Fruit fly (Drosophila melanogaster): ENCODE measurements around the gene CG3386.

The CG3386 gene

DNA sequence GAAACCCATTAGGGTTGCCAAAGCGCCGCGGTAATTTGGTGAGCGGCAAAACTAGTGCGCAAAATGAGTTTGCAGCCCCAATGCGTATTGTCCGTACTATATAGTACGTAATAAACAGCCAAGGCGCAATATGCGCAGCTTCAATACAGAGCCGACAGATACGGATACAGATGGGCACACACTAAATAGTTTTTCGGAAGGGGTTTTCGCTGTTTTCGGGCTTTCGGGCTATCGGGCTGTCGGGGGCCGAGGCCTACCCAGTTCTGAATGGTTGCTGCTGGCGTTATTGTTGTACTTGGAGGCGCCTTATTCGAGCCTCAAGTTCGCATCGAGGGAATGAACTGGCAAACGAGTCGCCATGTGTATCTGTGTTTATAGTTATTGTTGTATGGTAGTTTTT lies 51.6 kb downstream of the CG3386 start (continued):
- TF ChIP-seq Aef1 (GFP tag; IDR thresholded peaks at IDR 0.05) (0 out of 3 replicates have a peak, but pooled peaks have one; percentile 21), C15 (GFP tag; IDR thresholded peaks at IDR 0.05) (0 out of 3 replicates have a peak, but pooled peaks have one; percentile 5), CG8359 (GFP tag; optimal IDR thresholded peaks at IDR 0.05; ENCODE audit: borderline replicate concordance) (no peak), prd (optimal IDR thresholded peaks at IDR 0.05) (no peak), prd (GFP tag; IDR thresholded peaks at IDR 0.05) (no peak), Dek (tag; optimal IDR thresholded peaks at IDR 0.05) (no peak), nerfin-2 (GFP tag; IDR thresholded peaks at IDR 0.05; ENCODE audit: partially characterized antibody) (no peak), CG4404 (GFP tag; IDR thresholded peaks at IDR 0.05) (no peak), CG12219 (GFP tag; optimal IDR thresholded peaks at IDR 0.05) (no peak), CG4360 (GFP tag; IDR thresholded peaks at IDR 0.05) (0 out of 2 replicates have a peak, but pooled peaks have one; percentile 17), lov (optimal IDR thresholded peaks at IDR 0.05) (no peak), lov (GFP tag; IDR thresholded peaks at IDR 0.05) (peak; percentile 24; the same call in 1 of the 3 replicates), CG2202 (tag; optimal IDR thresholded peaks at IDR 0.05) (no peak), CG9797 (GFP tag; optimal IDR thresholded peaks at IDR 0.05) (no peak), hth (optimal IDR thresholded peaks at IDR 0.05) (no peak), abd-A (tag; optimal IDR thresholded peaks at IDR 0.05) (peak; percentile 24), Hand (GFP tag; optimal IDR thresholded peaks at IDR 0.05) (peak; percentile 13), Bgb (GFP tag; IDR thresholded peaks at IDR 0.05; ENCODE audit: partially characterized antibody) (peak; percentile 39; the same call in 1 of the 2 replicates), CG8290 (GFP tag; optimal IDR thresholded peaks at IDR 0.05) (no peak), CG8290 (tag; optimal IDR thresholded peaks at IDR 0.05) (peak in 1 of 2 experiments; percentile 72), fd3F (GFP tag; optimal IDR thresholded peaks at IDR 0.05) (no peak), pros (GFP tag; optimal IDR thresholded peaks at IDR 0.05) (no peak), MTF-1 (GFP tag; optimal IDR thresholded peaks at IDR 0.05; ENCODE audit: borderline replicate concordance) (no peak), mirr (GFP tag; optimal IDR thresholded peaks at IDR 0.05) (peak; percentile 62), ash1 (GFP tag; optimal IDR thresholded peaks at IDR 0.05) (peak; percentile 5), vvl (GFP tag; IDR thresholded peaks at IDR 0.05) (no peak), B-H2 (GFP tag; optimal IDR thresholded peaks at IDR 0.05) (peak; percentile 67), CG16863 (GFP tag; optimal IDR thresholded peaks at IDR 0.05) (peak; percentile 9), h (optimal IDR thresholded peaks at IDR 0.05) (no peak), Sin3A (optimal IDR thresholded peaks at IDR 0.05) (no peak), sens (GFP tag) (peak; percentile 81), CG18599 (GFP tag; optimal IDR thresholded peaks at IDR 0.05) (peak; percentile 15), unc-4 (GFP tag; IDR thresholded peaks at IDR 0.05; ENCODE audit: partially characterized antibody) (no peak), CG12659 (GFP tag; optimal IDR thresholded peaks at IDR 0.05) (no peak), Chrac-16 (GFP tag; optimal IDR thresholded peaks at IDR 0.05) (no peak), ftz-f1 (GFP tag; optimal IDR thresholded peaks at IDR 0.05) (no peak), Fer3 (tag; optimal IDR thresholded peaks at IDR 0.05) (no peak), CG6683 (GFP tag; optimal IDR thresholded peaks at IDR 0.05) (no peak), CG18764 (GFP tag; optimal IDR thresholded peaks at IDR 0.05) (no peak), ranshi (GFP tag; IDR thresholded peaks at IDR 0.05) (no peak), chinmo (GFP tag; IDR thresholded peaks at IDR 0.05; ENCODE audit: partially characterized antibody) (peak; percentile 83), mld (GFP tag; IDR thresholded peaks at IDR 0.05; ENCODE audit: partially characterized antibody) (no peak), Hr39 (optimal IDR thresholded peaks at IDR 0.05) (no peak), bbx (GFP tag; IDR thresholded peaks at IDR 0.05; ENCODE audit: partially characterized antibody) (0 out of 2 replicates have a peak, but pooled peaks have one; percentile 28), lola (GFP tag; optimal IDR thresholded peaks at IDR 0.05) (no peak), CG10274 (GFP tag; optimal IDR thresholded peaks at IDR 0.05) (no peak), CG17912 (GFP tag; optimal IDR thresholded peaks at IDR 0.05) (no peak), Ssrp (tag; optimal IDR thresholded peaks at IDR 0.05) (no peak), sob (GFP tag; IDR thresholded peaks at IDR 0.05) (peak; percentile 29; the same call in 1 of the 2 replicates), Hmr (GFP tag; optimal IDR thresholded peaks at IDR 0.05) (no peak), CG34376 (GFP tag; optimal IDR thresholded peaks at IDR 0.05) (peak; percentile 59)
